Worm (Caenorhabditis elegans) whole organism, young adult: ENCODE data around the gene nhr-237.

ENCODE experiments used
- F10E7.11 ChIP-seq: sonication (generic microtip); optimal IDR thresholded peaks from 2 replicates; lab custom pipeline; 2017; ENCODE audit warnings: mild to moderate bottlenecking, missing genetic modification characterization, moderate library complexity, missing compliant biosample characterization
- ceh-27 ChIP-seq: fragments of 200-800 bp; sonication (Bioruptor generic); optimal IDR thresholded peaks from 2 replicates; lab custom pipeline; 2018; ENCODE audit warnings: mild to moderate bottlenecking, missing genetic modification characterization, moderate library complexity, missing compliant biosample characterization
- egl-44 ChIP-seq: fragments of 200-800 bp; sonication (Bioruptor generic); IDR thresholded peaks from 2 replicates; pipeline ENCODE4 v1.3.6; 2022; ENCODE audit warnings: missing genetic modification reagents, missing genetic modification characterization, missing compliant biosample characterization
- hmg-1.2 ChIP-seq: fragments of 200-800 bp; sonication (Bioruptor generic); IDR thresholded peaks from 2 replicates; pipeline ENCODE4 v1.3.6; 2022; ENCODE audit warnings: missing genetic modification reagents, missing genetic modification characterization, missing compliant biosample characterization
- madf-6 ChIP-seq: fragments of 200-800 bp; sonication (Bioruptor generic); IDR thresholded peaks from 2 replicates; pipeline ENCODE4 v1.3.6; 2022; ENCODE audit warnings: missing genetic modification reagents, missing genetic modification characterization, missing compliant biosample characterization
- snpc-4 ChIP-seq, 5 experiments: fragments of 150-350 bp in 1 of 5; sonication (generic microtip) in 4 of 5; optimal IDR thresholded peaks; 2 replicates each; lab custom pipeline; 2014 to 2018; ENCODE audit warnings: missing genetic modification characterization in 5 of 5, missing biosample characterization in 3 of 5, antibody characterized with exemption in 2 of 5, mild to moderate bottlenecking in 2 of 5, missing compliant biosample characterization in 2 of 5, missing genotype in 2 of 5, moderate library complexity in 2 of 5, missing genetic modification reagents in 1 of 5

ce11 chrV:1621494-1621893 lies 5.1 kb downstream of the nhr-237 start, which contains the start of gene nhr-117:
- no peak for TF ChIP-seq hmg-1.2 (GFP tag; lab: Robert Waterston, UW)
- TF ChIP-seq ceh-27 (GFP tag; lab: Kevin White, UChicago), result no peak
- TF ChIP-seq snpc-4 (GFP tag; optimal IDR thresholded peaks at IDR 0.05; lab: Kevin White, UChicago), result no peak
- no peak for TF ChIP-seq snpc-4 (tag; optimal IDR thresholded peaks at IDR 0.05; lab: Kevin White, UChicago)
- no peak for TF ChIP-seq madf-6
- TF ChIP-seq egl-44 (GFP tag; lab: Robert Waterston, UW), result no peak
- TF ChIP-seq F10E7.11 (tag; lab: Kevin White, UChicago), result no peak
